Worm (Caenorhabditis elegans): ENCODE measurements around the gene ostf-4.
A peak's percentile ranks its signal among the peaks of the same experiment; 100 is the strongest.

ostf-4 gene

ce11 chrIII:10361456-10361855 lies 43.1 kb upstream of the ostf-4 start:
- TF ChIP-seq ceh-32 (tag; optimal IDR thresholded peaks at IDR 0.05; ENCODE audit: poor library complexity) (no peak), spr-1 (tag; optimal IDR thresholded peaks at IDR 0.05) (no peak), attf-4 (tag; optimal IDR thresholded peaks at IDR 0.05) (no peak), daf-19 (GFP tag; conservative IDR thresholded peaks at IDR 0.05) (no peak), saeg-2 (GFP tag; IDR thresholded peaks at IDR 0.05) (no peak), unc-62 (GFP tag; optimal IDR thresholded peaks at IDR 0.05 in 1 of 2) (no peak), unc-62 (tag; optimal IDR thresholded peaks at IDR 0.05) (no peak), R02D3.7 (tag; optimal IDR thresholded peaks at IDR 0.05) (no peak), skn-1 (tag; optimal IDR thresholded peaks at IDR 0.05) (no peak), ztf-7 (tag; optimal IDR thresholded peaks at IDR 0.05) (no peak), madf-5 (GFP tag; IDR thresholded peaks at IDR 0.05) (no peak), nhr-76 (tag; optimal IDR thresholded peaks at IDR 0.05) (no peak), zfp-3 (GFP tag; conservative IDR thresholded peaks at IDR 0.05) (no peak), F44E2.7 (GFP tag; IDR thresholded peaks at IDR 0.05) (no peak), zag-1 (tag; optimal IDR thresholded peaks at IDR 0.05) (no peak), nhr-42 (GFP tag; IDR thresholded peaks at IDR 0.05) (no peak), snpc-4 (tag; optimal IDR thresholded peaks at IDR 0.05) (no peak), dmd-9 (GFP tag; IDR thresholded peaks at IDR 0.05) (no peak), nhr-237 (tag; optimal IDR thresholded peaks at IDR 0.05) (no peak)

- TF ChIP-seq F49E8.2 (tag; optimal IDR thresholded peaks at IDR 0.05; ENCODE audit: borderline replicate concordance) = no peak
- peak; percentile 93 for TF ChIP-seq aha-1 (tag)
Measured at ce11 chrIII:10359916-10360315, 41.6 kb upstream of the ostf-4 start.

- TF ChIP-seq mdt-29 (GFP tag; IDR thresholded peaks at IDR 0.05) (no peak), ctbp-1 (GFP tag; IDR thresholded peaks at IDR 0.05) (0 out of 2 replicates have a peak, but pooled peaks have one; percentile 55), cey-2 (tag; optimal IDR thresholded peaks at IDR 0.05; ENCODE audit: borderline replicate concordance, insufficient read depth) (no peak), tra-1 (GFP tag; IDR thresholded peaks at IDR 0.05) (no peak), F37D6.2 (tag; optimal IDR thresholded peaks at IDR 0.05) (no peak), ces-1 (GFP tag; optimal IDR thresholded peaks at IDR 0.05) (peak; percentile 86), pqm-1 (tag; optimal IDR thresholded peaks at IDR 0.05) (no peak), fkh-10 (GFP tag; optimal IDR thresholded peaks at IDR 0.05) (peak; percentile 62), lsy-2 (tag; optimal IDR thresholded peaks at IDR 0.05) (peak in 1 of 2 experiments; percentile 46), R02D3.7 (tag; optimal IDR thresholded peaks at IDR 0.05) (no peak), hmg-1.1 (GFP tag; IDR thresholded peaks at IDR 0.05) (no peak), aha-1 (tag) (peak; percentile 14)
Measured at ce11 chrIII:10358751-10359150, 40.4 kb upstream of the ostf-4 start.

- TF ChIP-seq egl-27 (tag; optimal IDR thresholded peaks at IDR 0.05) = no peak
- no peak for TF ChIP-seq fos-1 (tag; optimal IDR thresholded peaks at IDR 0.05)
- TF ChIP-seq dmd-6 (GFP tag; IDR thresholded peaks at IDR 0.05) = peak; percentile 49
- TF ChIP-seq nhr-77 (tag; optimal IDR thresholded peaks at IDR 0.05) = peak; percentile 40
- TF ChIP-seq hlh-11 (tag; optimal IDR thresholded peaks at IDR 0.05) = peak; percentile 50
- TF ChIP-seq pha-4 (GFP tag; IDR thresholded peaks at IDR 0.05) = no peak
- no peak for TF ChIP-seq pha-4 (tag; optimal IDR thresholded peaks at IDR 0.05)
- peak; percentile 51 for TF ChIP-seq nhr-25 (tag; optimal IDR thresholded peaks at IDR 0.05; ENCODE audit: borderline replicate concordance, insufficient read depth)
- peak; percentile 60 for TF ChIP-seq mep-1 (tag; optimal IDR thresholded peaks at IDR 0.05)
- TF ChIP-seq nhr-11 (tag; optimal IDR thresholded peaks at IDR 0.05) = peak; percentile 30
- TF ChIP-seq nhr-28 (tag; optimal IDR thresholded peaks at IDR 0.05) = peak; percentile 74
- TF ChIP-seq hmg-1.1 (GFP tag; IDR thresholded peaks at IDR 0.05) = peak; percentile 35; the same call in 1 of the 2 replicates
- TF ChIP-seq hif-1 (tag; optimal IDR thresholded peaks at IDR 0.05) = peak in 1 of 2 experiments; percentile 34
- TF ChIP-seq nhr-111 (GFP tag; optimal IDR thresholded peaks at IDR 0.05) = no peak
- peak; percentile 98 for TF ChIP-seq dpl-1 (GFP tag; optimal IDR thresholded peaks at IDR 0.05)
- TF ChIP-seq F37D6.2 (tag; optimal IDR thresholded peaks at IDR 0.05) = no peak
- TF ChIP-seq madf-5 (GFP tag; IDR thresholded peaks at IDR 0.05) = no peak
- TF ChIP-seq aha-1 (tag) = peak; percentile 52
- peak; percentile 84 for TF ChIP-seq mes-2 (tag; optimal IDR thresholded peaks at IDR 0.05; ENCODE audit: poor library complexity, severe bottlenecking)
- peak; percentile 64 for TF ChIP-seq hlh-30 (tag; optimal IDR thresholded peaks at IDR 0.05; ENCODE audit: insufficient read depth)
- peak; percentile 59 for TF ChIP-seq nhr-6 (tag; optimal IDR thresholded peaks at IDR 0.05)
Measured at ce11 chrIII:10357598-10358186, 39.3 kb upstream of the ostf-4 start, which contains the start of gene umps-1. TSS of gene umps-1 (minus strand) at chrIII:10357648.

All from whole organism, L4 larva.